Worm (Caenorhabditis elegans): ENCODE measurements around the gene F12E12.6.
"Not testable (repeated sequence)": the region's sequence is repeated elsewhere in the genome, so short reads cannot be mapped to it uniquely, and the experiment has no call there.

F12E12.6 gene

DNA sequence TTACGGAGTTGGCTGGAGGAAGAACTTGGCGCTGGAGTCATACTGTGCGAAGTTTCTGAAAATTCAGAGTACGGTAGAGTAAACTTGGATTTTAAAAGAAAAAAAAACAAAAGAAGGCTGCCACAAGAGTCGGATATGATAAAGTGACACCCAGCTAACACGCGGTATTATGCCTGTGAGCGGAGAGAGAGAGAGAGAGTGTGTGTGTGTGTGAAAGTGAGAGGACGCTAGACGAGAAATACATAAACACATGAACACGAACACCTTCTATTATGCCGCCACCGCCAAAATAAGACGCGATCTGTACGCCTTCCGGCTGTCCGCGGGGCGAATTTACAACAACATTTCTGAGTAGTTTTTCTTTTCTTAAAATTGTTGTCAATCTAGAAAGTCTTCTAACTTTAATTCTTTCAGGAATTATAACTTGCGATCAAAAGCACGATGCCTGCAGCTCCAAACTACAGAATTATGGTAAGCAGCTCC lies at the start of gene F12E12.6:
F12E12.6 (minus strand) TSS at position 51 of the 483 bp plus-strand sequence.
- no peak for TF ChIP-seq unc-62 (GFP tag; optimal IDR thresholded peaks at IDR 0.05)

DNA sequence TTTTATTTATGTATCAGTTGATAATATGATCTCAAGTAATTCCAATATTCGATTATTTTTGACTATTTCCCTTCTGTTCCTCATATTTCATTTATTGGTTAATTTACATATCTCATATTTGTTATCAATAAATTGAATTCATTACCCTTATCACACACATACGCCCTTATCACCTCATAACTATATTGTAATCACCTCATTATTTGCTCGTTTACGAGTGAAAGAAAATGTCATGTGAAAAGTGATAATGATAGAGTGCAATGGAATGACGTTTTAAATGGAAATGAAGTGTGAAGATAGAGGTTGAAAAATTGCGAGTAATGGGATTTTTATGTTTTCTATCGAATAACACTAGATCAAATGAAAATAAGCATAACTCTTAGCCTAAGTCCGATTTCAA lies 49.8 kb upstream of the F12E12.6 start:
- no peak for TF ChIP-seq unc-62 (GFP tag; optimal IDR thresholded peaks at IDR 0.05)

DNA sequence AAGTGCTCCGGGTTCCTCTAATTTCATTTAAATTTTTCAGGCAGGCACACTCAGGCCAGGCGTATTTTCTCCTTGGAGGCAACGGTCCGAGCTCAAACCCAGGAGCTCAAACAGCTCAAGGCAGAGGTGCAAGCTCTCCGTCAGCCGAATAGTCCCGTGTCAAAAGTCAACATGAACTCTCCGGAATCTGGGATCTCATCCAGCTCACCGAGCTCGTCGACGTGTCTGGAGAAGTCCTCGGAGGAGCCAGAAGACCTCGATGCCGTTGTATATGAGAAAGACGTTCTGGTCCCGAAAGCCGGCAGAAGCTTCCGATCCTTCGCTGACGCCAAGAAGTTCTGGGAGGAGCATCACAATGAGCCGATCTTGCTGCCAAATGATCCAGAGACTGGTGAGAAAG lies 49.0 kb upstream of the F12E12.6 start:
- TF ChIP-seq unc-62 (GFP tag; optimal IDR thresholded peaks at IDR 0.05), result no peak

- no peak for TF ChIP-seq unc-62 (GFP tag; optimal IDR thresholded peaks at IDR 0.05)
Observed at ce11 chrII:3785257-3785656, 48.5 kb upstream of the F12E12.6 start, which contains the start of gene T24E12.1. Gene T24E12.1, plus strand, starts transcription at chrII:3785557.

ce11 chrII:3782309-3783000 lies 45.7 kb upstream of the F12E12.6 start, which contains the start of gene T24E12.2:
Gene T24E12.2, plus strand, starts transcription at chrII:3782950.
- TF ChIP-seq unc-62 (GFP tag; optimal IDR thresholded peaks at IDR 0.05), result no peak

DNA sequence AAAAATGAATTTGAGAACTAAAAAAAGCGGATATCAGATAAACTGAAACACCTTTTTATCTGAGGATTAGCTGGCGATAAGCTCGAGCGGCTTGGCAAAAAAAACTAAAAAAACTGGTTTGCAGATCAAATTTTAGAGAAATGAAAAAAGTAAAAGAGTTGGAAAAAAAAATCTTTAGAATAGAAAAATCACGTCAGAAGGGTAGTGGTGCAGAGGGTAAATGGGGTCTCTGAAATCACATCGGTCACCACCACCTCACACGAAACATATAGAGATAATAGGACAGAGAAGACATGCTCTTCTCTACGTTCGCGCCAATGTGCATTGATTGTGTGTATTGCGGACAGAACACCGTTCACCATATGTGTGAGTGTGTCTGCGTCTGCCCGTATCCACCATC lies 44.5 kb upstream of the F12E12.6 start:
- no peak for TF ChIP-seq unc-62 (GFP tag; optimal IDR thresholded peaks at IDR 0.05)

DNA sequence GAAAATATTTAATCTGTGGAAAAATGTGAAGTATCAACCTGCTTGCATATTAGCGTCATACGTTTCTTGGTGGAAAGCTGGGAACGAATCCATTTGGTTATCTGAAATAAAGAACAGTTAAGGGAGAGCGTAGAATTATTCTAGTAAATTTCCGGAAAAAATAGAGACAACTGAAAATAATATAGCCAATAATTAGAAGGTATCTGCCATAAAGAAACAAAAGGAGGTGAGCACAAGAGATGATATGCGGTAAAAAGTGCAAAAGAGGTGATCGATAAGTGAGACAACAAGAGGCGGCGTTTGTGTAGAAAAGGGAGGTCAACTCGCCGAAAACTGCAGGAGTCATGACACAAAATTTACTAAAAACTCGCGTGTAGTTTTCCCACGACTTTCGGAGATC lies 42.7 kb upstream of the F12E12.6 start, which contains the start of gene T24E12.11:
T24E12.11 (minus strand) TSS at position 101 of the 400 bp plus-strand sequence.
- TF ChIP-seq unc-62 (GFP tag; optimal IDR thresholded peaks at IDR 0.05), result no peak

DNA sequence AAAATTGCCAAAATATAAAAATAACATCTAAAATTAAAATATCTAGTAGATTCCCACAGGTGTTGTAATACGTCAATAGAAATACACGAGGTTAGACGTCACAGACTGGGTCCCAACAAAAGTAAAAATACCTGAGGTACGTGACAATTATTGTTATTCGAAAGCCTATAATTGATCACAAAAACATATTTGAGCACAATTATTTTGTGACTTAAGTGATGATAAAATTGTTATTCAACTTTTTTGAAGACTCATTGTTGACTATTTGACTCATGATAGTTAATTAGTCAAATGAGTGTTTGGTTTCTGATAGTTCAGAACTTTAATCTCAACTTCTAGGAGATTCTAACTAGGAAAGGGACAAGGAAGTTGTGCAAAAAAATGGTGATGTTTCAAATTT lies 41.1 kb upstream of the F12E12.6 start:
- no peak for TF ChIP-seq unc-62 (GFP tag; optimal IDR thresholded peaks at IDR 0.05)

- no peak for TF ChIP-seq unc-62 (GFP tag; optimal IDR thresholded peaks at IDR 0.05)
Observed at ce11 chrII:3775719-3776118, 39.0 kb upstream of the F12E12.6 start, which contains the start of gene T24E12.3. Gene T24E12.3, plus strand, starts transcription at chrII:3776019.

- no peak for TF ChIP-seq unc-62 (GFP tag; optimal IDR thresholded peaks at IDR 0.05)
Observed at ce11 chrII:3773130-3773529, 36.4 kb upstream of the F12E12.6 start, which contains the start of gene T24E12.10. Gene T24E12.10, minus strand, starts transcription at chrII:3773230.

DNA sequence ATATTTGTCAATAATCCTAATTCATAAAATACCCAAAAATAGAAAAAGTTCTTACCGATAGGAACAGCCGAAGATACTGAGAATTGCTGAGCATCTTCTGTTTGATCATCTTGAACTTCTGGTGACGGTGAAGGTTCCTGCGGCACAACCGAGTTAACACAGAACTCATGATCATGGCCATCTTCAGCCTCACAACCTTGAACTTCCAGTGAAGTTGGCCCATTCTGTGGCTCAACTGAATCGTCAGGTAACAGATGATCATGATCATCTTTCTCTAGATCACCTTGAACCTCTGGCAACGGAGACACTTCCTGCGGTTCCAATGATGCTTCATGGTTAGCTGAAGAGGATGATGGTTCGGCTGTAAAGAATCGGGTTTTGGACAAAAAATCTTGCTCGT lies 34.9 kb upstream of the F12E12.6 start:
- TF ChIP-seq unc-62 (GFP tag; optimal IDR thresholded peaks at IDR 0.05), result no peak

DNA sequence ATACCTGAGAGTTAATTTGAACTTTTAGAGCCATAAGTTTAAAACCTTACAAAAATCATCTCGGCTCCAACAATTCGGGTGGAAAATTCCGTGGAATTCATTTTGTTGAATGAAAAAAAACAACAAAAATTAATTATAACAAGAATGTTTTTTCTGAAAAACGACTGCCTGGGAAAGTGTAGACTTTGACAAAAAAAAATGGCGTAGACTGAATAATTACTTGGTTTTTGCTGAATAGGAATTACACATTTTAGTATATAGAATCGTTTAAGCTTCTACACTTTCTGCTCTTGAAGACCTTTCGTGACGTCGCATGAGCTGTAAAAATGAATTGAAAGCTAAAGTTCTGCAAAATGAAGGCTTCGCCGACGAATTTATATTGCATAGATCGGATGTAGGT lies 27.7 kb upstream of the F12E12.6 start, which contains the start of gene srx-112:
srx-112 (minus strand) TSS at position 101 of the 400 bp plus-strand sequence.
- TF ChIP-seq unc-62 (GFP tag; optimal IDR thresholded peaks at IDR 0.05), result no peak

DNA sequence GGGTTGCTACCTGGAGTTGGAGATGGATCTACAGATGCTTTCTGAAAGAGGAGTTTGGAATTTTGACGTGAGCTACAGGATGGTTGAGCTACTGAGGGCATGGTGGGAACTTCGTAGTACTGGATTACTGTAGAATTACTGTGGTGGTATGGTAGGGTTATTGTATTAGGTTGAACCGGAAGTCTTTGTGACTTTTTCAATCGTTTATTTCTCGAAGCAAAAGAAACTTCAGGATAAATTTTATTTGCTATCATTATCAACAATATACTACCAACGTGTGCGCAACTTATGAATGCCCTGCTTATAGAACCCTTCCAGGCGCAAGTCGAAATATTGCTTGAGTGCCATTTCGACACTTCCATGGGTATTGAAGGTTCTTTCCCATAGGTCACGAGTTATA lies 24.9 kb upstream of the F12E12.6 start, which contains the start of gene T24E12.6:
T24E12.6 (minus strand) TSS at position 101 of the 400 bp plus-strand sequence.
- not testable (repeated sequence) for TF ChIP-seq unc-62 (GFP tag; optimal IDR thresholded peaks at IDR 0.05)

DNA sequence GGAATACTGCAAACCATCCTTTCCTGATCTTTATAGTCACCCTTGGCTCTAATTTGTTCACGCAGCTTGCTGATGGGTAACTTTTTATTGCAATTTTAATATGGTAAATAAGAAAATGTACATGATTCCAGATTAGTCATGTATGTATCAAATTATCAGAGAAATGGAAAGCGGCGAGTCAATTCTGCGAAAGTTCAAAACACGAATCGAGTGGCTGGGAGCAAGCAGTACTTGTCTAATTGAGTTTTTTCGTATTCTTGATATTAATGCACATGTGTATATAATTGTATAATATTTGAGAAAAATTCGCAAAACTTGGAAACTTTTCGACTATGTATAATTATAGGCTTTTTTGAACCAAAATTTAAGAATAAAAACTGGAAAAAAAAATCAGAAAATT lies 22.3 kb upstream of the F12E12.6 start, which contains the start of gene T24E12.12:
T24E12.12 (plus strand) TSS at position 281 of the 400 bp plus-strand sequence.
- no peak for TF ChIP-seq unc-62 (GFP tag; optimal IDR thresholded peaks at IDR 0.05)

DNA sequence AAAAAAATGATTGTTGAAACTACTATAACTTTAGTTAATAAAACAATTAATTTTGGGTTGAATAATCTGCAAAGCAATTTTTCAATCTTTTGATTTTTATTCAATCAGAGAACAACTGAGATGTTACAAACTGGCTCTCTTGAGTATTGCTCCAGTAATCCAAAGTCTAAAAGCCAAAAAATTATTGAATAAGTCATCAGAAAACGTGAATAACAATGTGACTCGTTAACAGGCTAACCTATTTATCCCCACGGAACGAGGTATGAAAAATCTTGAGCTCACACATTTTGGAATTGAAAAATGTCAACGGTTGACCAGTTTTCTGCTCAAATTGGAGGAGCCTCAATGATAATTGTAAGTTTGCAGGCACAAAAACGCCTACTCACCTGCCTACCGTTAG lies 20.8 kb upstream of the F12E12.6 start, which contains the start of gene srx-111:
srx-111 (plus strand) TSS at position 301 of the 400 bp plus-strand sequence.
- no peak for TF ChIP-seq unc-62 (GFP tag; optimal IDR thresholded peaks at IDR 0.05)

DNA sequence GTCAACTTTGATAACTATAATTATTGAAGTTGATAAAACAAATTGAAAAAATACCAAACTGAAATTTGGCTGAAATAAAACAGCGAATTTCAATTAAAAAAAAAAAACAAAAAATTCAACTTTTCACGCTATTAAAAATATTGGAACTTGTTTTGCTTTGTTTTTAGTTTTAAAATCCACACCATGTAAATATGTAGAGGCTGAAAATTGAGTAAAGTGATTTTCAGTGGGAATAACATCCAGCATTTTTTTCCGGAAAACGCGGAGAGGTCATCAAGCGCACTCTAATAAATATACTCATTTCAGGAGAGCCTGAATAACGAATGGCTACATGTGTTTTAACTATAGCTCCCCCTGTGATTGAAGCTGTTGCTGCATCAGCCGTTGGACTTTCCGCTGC lies 16.9 kb upstream of the F12E12.6 start, which contains the start of gene rcd-1:
rcd-1 (plus strand) TSS at position 301 of the 400 bp plus-strand sequence.
- TF ChIP-seq unc-62 (GFP tag; optimal IDR thresholded peaks at IDR 0.05), result no peak

DNA sequence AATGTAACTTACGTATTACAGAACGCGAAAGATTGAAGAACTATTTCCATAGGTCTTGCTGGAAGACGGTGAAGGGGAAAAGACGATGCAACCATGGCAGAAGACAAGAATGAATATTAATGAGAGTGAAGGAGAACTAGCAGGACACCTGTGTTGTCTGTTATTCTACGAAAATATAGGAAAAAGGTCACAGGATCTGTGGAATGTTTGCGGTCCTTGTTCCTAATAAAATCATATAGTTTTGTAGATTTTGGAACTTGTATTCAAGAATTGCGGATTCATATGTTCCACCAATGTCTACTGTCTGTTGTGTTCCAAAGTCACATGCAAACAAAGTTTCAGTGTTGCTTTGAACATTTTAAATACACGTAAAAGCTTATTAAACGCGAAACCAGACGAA lies 15.4 kb upstream of the F12E12.6 start, which contains the start of gene sdz-11:
sdz-11 (minus strand) TSS at position 101 of the 400 bp plus-strand sequence.
- no peak for TF ChIP-seq unc-62 (GFP tag; optimal IDR thresholded peaks at IDR 0.05)

All from whole organism, dauer.